Worm (Caenorhabditis elegans) whole organism, young adult: ENCODE data around the gene npp-18.

Source experiments
- B0019.2 ChIP-seq: fragments of 200-800 bp; sonication (Bioruptor generic); conservative IDR thresholded peaks from 2 replicates; pipeline ENCODE4 v1.3.6; 2022; ENCODE audit warnings: missing genetic modification reagents, missing genetic modification characterization, missing compliant biosample characterization
- C06A6.2 ChIP-seq: fragments of 200-800 bp; sonication (Bioruptor generic); conservative IDR thresholded peaks from 2 replicates; pipeline ENCODE4 v1.3.6; 2022; ENCODE audit warnings: missing genetic modification characterization, missing compliant biosample characterization
- C17E4.6 ChIP-seq: fragments of 200-800 bp; sonication (Bioruptor generic); IDR thresholded peaks from 2 replicates; pipeline ENCODE4 v1.3.6; 2022; ENCODE audit warnings: missing genetic modification reagents, missing genetic modification characterization, missing compliant biosample characterization
- F10E7.11 ChIP-seq: sonication (generic microtip); optimal IDR thresholded peaks from 2 replicates; lab custom pipeline; 2017; ENCODE audit warnings: mild to moderate bottlenecking, missing genetic modification characterization, moderate library complexity, missing compliant biosample characterization
- Y56A3A.18 ChIP-seq: fragments of 200-800 bp; sonication (Bioruptor generic); IDR thresholded peaks from 2 replicates; pipeline ENCODE4 v1.3.6; 2022; ENCODE audit warnings: missing genetic modification reagents, missing genetic modification characterization, missing compliant biosample characterization
- Y67H2A.10 ChIP-seq: fragments of 200-800 bp; sonication (Bioruptor generic); conservative IDR thresholded peaks from 2 replicates; pipeline ENCODE4 v1.3.6; 2022; ENCODE audit warnings: missing genetic modification reagents, missing genetic modification characterization, missing compliant biosample characterization
- Y95B8A.8 ChIP-seq: fragments of 200-800 bp; sonication (Bioruptor generic); IDR thresholded peaks from 2 replicates; pipeline ENCODE4 v1.3.6; 2022; ENCODE audit warnings: missing genetic modification reagents, missing genetic modification characterization, missing compliant biosample characterization
- aptf-3 ChIP-seq: fragments of 200-800 bp; sonication (Bioruptor generic); IDR thresholded peaks from 2 replicates; pipeline ENCODE4 v1.3.6; 2022; ENCODE audit warnings: missing genetic modification characterization, missing compliant biosample characterization
- athp-1 ChIP-seq: sonication (generic microtip); optimal IDR thresholded peaks from 2 replicates; lab custom pipeline; 2017; ENCODE audit warnings: mild to moderate bottlenecking, missing genetic modification characterization, missing compliant biosample characterization
- bed-2 ChIP-seq: fragments of 200-800 bp; sonication (Bioruptor generic); IDR thresholded peaks from 2 replicates; pipeline ENCODE4 v1.3.6; 2022; ENCODE audit warnings: missing genetic modification reagents, missing genetic modification characterization, missing compliant biosample characterization
- cebp-1 ChIP-seq, 2 experiments: fragments of 200-800 bp in 1 of 2; sonication (Bioruptor generic) in 1 of 2; sonication (generic microtip) in 1 of 2; IDR thresholded peaks in 1 of 2; optimal IDR thresholded peaks in 1 of 2; 2 replicates each; pipeline versions ENCODE4 v1.3.6 to Lab custom; 2017 to 2022; ENCODE audit warnings: missing compliant biosample characterization in 2 of 2, missing genetic modification characterization in 2 of 2, mild to moderate bottlenecking in 1 of 2, missing genetic modification reagents in 1 of 2, moderate library complexity in 1 of 2
- ceh-100 ChIP-seq: fragments of 200-800 bp; sonication (Bioruptor generic); IDR thresholded peaks from 2 replicates; pipeline ENCODE4 v1.3.6; 2022; ENCODE audit warnings: missing genetic modification reagents, missing genetic modification characterization, missing compliant biosample characterization
- ceh-27 ChIP-seq: fragments of 200-800 bp; sonication (Bioruptor generic); optimal IDR thresholded peaks from 2 replicates; lab custom pipeline; 2018; ENCODE audit warnings: mild to moderate bottlenecking, missing genetic modification characterization, moderate library complexity, missing compliant biosample characterization
- ceh-58 ChIP-seq: fragments of 200-800 bp; sonication (Bioruptor generic); IDR thresholded peaks from 2 replicates; pipeline ENCODE4 v1.3.6; 2022; ENCODE audit warnings: missing genetic modification characterization, missing compliant biosample characterization
- ceh-91 ChIP-seq: fragments of 200-800 bp; sonication (Bioruptor generic); IDR thresholded peaks from 2 replicates; pipeline ENCODE4 v1.3.6; 2022; ENCODE audit warnings: missing genetic modification reagents, missing genetic modification characterization, missing compliant biosample characterization
- egrh-3 ChIP-seq: fragments of 200-800 bp; sonication (Bioruptor generic); IDR thresholded peaks from 2 replicates; pipeline ENCODE4 v1.3.6; 2022; ENCODE audit warnings: missing genetic modification reagents, missing genetic modification characterization, missing compliant biosample characterization
- ekl-4 ChIP-seq: fragments of 200-800 bp; sonication (Bioruptor generic); IDR thresholded peaks from 2 replicates; pipeline ENCODE4 v1.3.6; 2022; ENCODE audit warnings: missing genetic modification reagents, missing genetic modification characterization, missing compliant biosample characterization
- hmg-20 ChIP-seq: fragments of 200-800 bp; sonication (Bioruptor generic); IDR thresholded peaks from 2 replicates; pipeline ENCODE4 v1.3.6; 2022; ENCODE audit warnings: missing genetic modification reagents, missing genetic modification characterization, missing compliant biosample characterization
- hrde-1 ChIP-seq: sonication (generic microtip); optimal IDR thresholded peaks from 2 replicates; lab custom pipeline; 2016; ENCODE audit warnings: missing genetic modification characterization, mild to moderate bottlenecking, missing compliant biosample characterization, moderate library complexity, missing genotype, missing genetic modification reagents, borderline replicate concordance
- hsf-1 ChIP-seq: fragments of 200-800 bp; sonication (Bioruptor generic); IDR thresholded peaks from 2 replicates; pipeline ENCODE4 v1.3.6; 2022; ENCODE audit warnings: missing genetic modification reagents, missing genetic modification characterization, missing compliant biosample characterization
- lin-26 ChIP-seq: fragments of 200-800 bp; sonication (Bioruptor generic); IDR thresholded peaks from 2 replicates; pipeline ENCODE4 v1.3.6; 2022; ENCODE audit warnings: missing genetic modification reagents, missing genetic modification characterization, missing compliant biosample characterization
- lin-54 ChIP-seq: fragments of 200-800 bp; sonication (Bioruptor generic); optimal IDR thresholded peaks from 2 replicates; lab custom pipeline; 2018; ENCODE audit warnings: mild to moderate bottlenecking, missing genetic modification characterization, missing compliant biosample characterization
- lsl-1 ChIP-seq: fragments of 200-800 bp; sonication (Bioruptor generic); optimal IDR thresholded peaks from 2 replicates; lab custom pipeline; 2018; ENCODE audit warnings: mild to moderate bottlenecking, missing genetic modification characterization, moderate library complexity, missing compliant biosample characterization
- lsy-27 ChIP-seq: sonication (generic microtip); optimal IDR thresholded peaks from 2 replicates; lab custom pipeline; 2017; ENCODE audit warnings: missing genetic modification characterization, mild to moderate bottlenecking, missing compliant biosample characterization, antibody characterized with exemption, missing genotype, borderline replicate concordance; ENCODE audit not compliant: insufficient read depth
- madf-6 ChIP-seq: fragments of 200-800 bp; sonication (Bioruptor generic); IDR thresholded peaks from 2 replicates; pipeline ENCODE4 v1.3.6; 2022; ENCODE audit warnings: missing genetic modification reagents, missing genetic modification characterization, missing compliant biosample characterization
- mxl-1 ChIP-seq: sonication (generic microtip); optimal IDR thresholded peaks from 2 replicates; lab custom pipeline; 2016; ENCODE audit warnings: missing genetic modification characterization, missing compliant biosample characterization
- nfya-2 ChIP-seq: fragments of 200-800 bp; sonication (Bioruptor generic); IDR thresholded peaks from 2 replicates; pipeline ENCODE4 v1.3.6; 2022; ENCODE audit warnings: missing genetic modification reagents, missing genetic modification characterization, missing compliant biosample characterization
- pbrm-1 ChIP-seq: fragments of 200-800 bp; sonication (Bioruptor generic); IDR thresholded peaks from 2 replicates; pipeline ENCODE4 v1.3.6; 2022; ENCODE audit warnings: missing genetic modification reagents, missing genetic modification characterization, missing compliant biosample characterization
- rcor-1 ChIP-seq: fragments of 200-800 bp; sonication (Bioruptor generic); IDR thresholded peaks from 2 replicates; pipeline ENCODE4 v1.3.6; 2022; ENCODE audit warnings: missing genetic modification reagents, missing genetic modification characterization, missing compliant biosample characterization
- rec-8 ChIP-seq, 2 experiments: sonication (generic microtip); optimal IDR thresholded peaks; 2 replicates each; lab custom pipeline; 2016; ENCODE audit warnings: mild to moderate bottlenecking in 2 of 2, missing genetic modification characterization in 2 of 2, missing genetic modification reagents in 2 of 2, missing genotype in 2 of 2, missing biosample characterization in 1 of 2, missing compliant biosample characterization in 1 of 2, moderate library complexity in 1 of 2
- rpc-1 ChIP-seq, 2 experiments: fragments of 150-350 bp in 1 of 2; sonication (generic microtip) in 1 of 2; optimal IDR thresholded peaks; 2 replicates each; lab custom pipeline; 2014 to 2018; ENCODE audit warnings: missing biosample characterization in 1 of 2, missing genetic modification characterization in 1 of 2, missing genetic modification reagents in 1 of 2, missing genotype in 1 of 2
- sea-2 ChIP-seq: fragments of 200-800 bp; sonication (Bioruptor generic); IDR thresholded peaks from 2 replicates; pipeline ENCODE4 v1.3.6; 2022; ENCODE audit warnings: missing genetic modification characterization, missing compliant biosample characterization
- snpc-1.3 ChIP-seq: sonication (generic microtip); optimal IDR thresholded peaks from 2 replicates; lab custom pipeline; 2017; ENCODE audit warnings: missing genetic modification characterization, mild to moderate bottlenecking, missing compliant biosample characterization, antibody characterized with exemption, moderate library complexity, missing genotype, missing genetic modification reagents; ENCODE audit not compliant: insufficient read depth
- somi-1 ChIP-seq: fragments of 200-800 bp; sonication (Bioruptor generic); optimal IDR thresholded peaks from 2 replicates; lab custom pipeline; 2018; ENCODE audit warnings: mild to moderate bottlenecking, missing genetic modification characterization, missing compliant biosample characterization
- tbp1 ChIP-seq: fragments of 200-800 bp; sonication (Bioruptor generic); optimal IDR thresholded peaks from 2 replicates; lab custom pipeline; 2018; ENCODE audit warnings: mild to moderate bottlenecking, missing genetic modification characterization, missing compliant biosample characterization
- tlf-1 ChIP-seq: fragments of 200-800 bp; sonication (Bioruptor generic); optimal IDR thresholded peaks from 2 replicates; lab custom pipeline; 2018; ENCODE audit warnings: mild to moderate bottlenecking, missing genetic modification characterization, missing compliant biosample characterization
- zfh-2 ChIP-seq: fragments of 200-800 bp; sonication (Bioruptor generic); conservative IDR thresholded peaks from 2 replicates; pipeline ENCODE4 v1.3.6; 2022; ENCODE audit warnings: missing genetic modification reagents, missing genetic modification characterization, missing compliant biosample characterization
- ztf-18 ChIP-seq: sonication (generic microtip); optimal IDR thresholded peaks from 2 replicates; lab custom pipeline; 2016; ENCODE audit warnings: missing genotype, mild to moderate bottlenecking, missing genetic modification characterization, missing compliant biosample characterization
- ztf-25 ChIP-seq: fragments of 200-800 bp; sonication (Bioruptor generic); IDR thresholded peaks from 2 replicates; pipeline ENCODE4 v1.3.6; 2022; ENCODE audit warnings: missing genetic modification reagents, missing genetic modification characterization, missing compliant biosample characterization
- ztf-6 ChIP-seq: fragments of 200-800 bp; sonication (Bioruptor generic); IDR thresholded peaks from 2 replicates; pipeline ENCODE4 v1.3.6; 2022; ENCODE audit warnings: missing genetic modification reagents, missing genetic modification characterization, missing compliant biosample characterization

The npp-18 gene

ce11 chrIII:13341275-13341626 is 44.6 kb downstream of the npp-18 start, which contains the start of gene nud-1:
Gene nud-1, plus strand, starts transcription at chrIII:13341527.
- TF ChIP-seq ztf-6 (GFP tag; lab: Robert Waterston, UW) (no peak), ztf-18 (tag; lab: Kevin White, UChicago) (peak; percentile 89), cebp-1 (GFP tag; IDR thresholded peaks at IDR 0.05; lab: Robert Waterston, UW) (no peak), cebp-1 (tag; optimal IDR thresholded peaks at IDR 0.05; lab: Kevin White, UChicago) (peak; percentile 79)

ce11 chrIII:13342079-13342734 is 45.6 kb downstream of the npp-18 start, which contains the start of gene dro-1:
Gene dro-1, plus strand, starts transcription at chrIII:13342684.
- no peak for TF ChIP-seq mxl-1
- no peak for TF ChIP-seq Y67H2A.10

- TF ChIP-seq snpc-1.3 (no peak), lsl-1 (GFP tag; lab: Kevin White, UChicago) (no peak), ceh-91 (GFP tag; lab: Robert Waterston, UW) (no peak), hmg-20 (GFP tag; lab: Robert Waterston, UW) (no peak), C17E4.6 (GFP tag; lab: Robert Waterston, UW) (no peak), ceh-100 (GFP tag; lab: Robert Waterston, UW) (no peak), madf-6 (GFP tag; lab: Robert Waterston, UW) (no peak), rec-8 (tag; optimal IDR thresholded peaks at IDR 0.05; lab: Kevin White, UChicago) (no peak), rcor-1 (GFP tag; lab: Robert Waterston, UW) (no peak), ceh-58 (GFP tag; lab: Robert Waterston, UW) (no peak), nfya-2 (GFP tag; lab: Robert Waterston, UW) (no peak), aptf-3 (GFP tag; lab: Robert Waterston, UW) (no peak), tlf-1 (GFP tag; lab: Kevin White, UChicago) (no peak), sea-2 (no peak), zfh-2 (GFP tag; lab: Robert Waterston, UW) (no peak), bed-2 (GFP tag; lab: Robert Waterston, UW) (no peak), Y95B8A.8 (no peak), B0019.2 (no peak), lsy-27 (no peak), hrde-1 (tag; lab: Kevin White, UChicago) (no peak)
These were observed 46.5 kb downstream of the npp-18 start, which contains the start of gene ife-1 for ce11 chrIII:13343117-13343516. Gene ife-1, plus strand, starts transcription at chrIII:13343417.

ce11 chrIII:13343562-13344139 is 47.0 kb downstream of the npp-18 start:
- no peak for TF ChIP-seq ceh-91 (GFP tag; lab: Robert Waterston, UW)
- TF ChIP-seq ceh-58 (GFP tag; lab: Robert Waterston, UW) = no peak
- TF ChIP-seq tbp1 = no peak
- TF ChIP-seq C17E4.6 (GFP tag; lab: Robert Waterston, UW) = no peak
- peak; percentile 56; the same call in 1 of the 2 replicates for TF ChIP-seq lin-26 (GFP tag; lab: Robert Waterston, UW)
- 0 out of 2 replicates have a peak, but pooled peaks have one; percentile 9 for TF ChIP-seq hsf-1
- no peak for TF ChIP-seq Y56A3A.18
- TF ChIP-seq B0019.2 = no peak
- no peak for TF ChIP-seq egrh-3 (GFP tag; lab: Robert Waterston, UW)
- TF ChIP-seq hmg-20 (GFP tag; lab: Robert Waterston, UW) = no peak
- no peak for TF ChIP-seq ceh-27 (GFP tag; lab: Kevin White, UChicago)
- no peak for TF ChIP-seq tlf-1 (GFP tag; lab: Kevin White, UChicago)
- TF ChIP-seq ekl-4 = peak; percentile 66; the same call in 1 of the 2 replicates
- no peak for TF ChIP-seq C06A6.2 (GFP tag; lab: Robert Waterston, UW)
- TF ChIP-seq F10E7.11 = no peak
- TF ChIP-seq ztf-25 (GFP tag; lab: Robert Waterston, UW) = no peak
- TF ChIP-seq rpc-1 (optimal IDR thresholded peaks at IDR 0.05; lab: Kevin White, UChicago) = no peak
- no peak for TF ChIP-seq rpc-1 (tag; optimal IDR thresholded peaks at IDR 0.05; lab: Kevin White, UChicago)
- TF ChIP-seq somi-1 (GFP tag; lab: Kevin White, UChicago) = no peak
- TF ChIP-seq pbrm-1 (GFP tag; lab: Robert Waterston, UW) = 0 out of 2 replicates have a peak, but pooled peaks have one; percentile 21
- no peak for TF ChIP-seq lin-54 (GFP tag; lab: Kevin White, UChicago)
- peak; percentile 34 for TF ChIP-seq athp-1 (tag; lab: Kevin White, UChicago)
